Worm (Caenorhabditis elegans): ENCODE data around the gene mif-2.

- TF ChIP-seq unc-62 (GFP tag; optimal IDR thresholded peaks at IDR 0.05) (no peak), alr-1 (tag; optimal IDR thresholded peaks at IDR 0.05; ENCODE audit: borderline replicate concordance) (no peak), dpl-1 (GFP tag; optimal IDR thresholded peaks at IDR 0.05) (no peak), skn-1 (tag; optimal IDR thresholded peaks at IDR 0.05) (no peak), nhr-11 (tag; optimal IDR thresholded peaks at IDR 0.05) (no peak), lin-13 (GFP tag; optimal IDR thresholded peaks at IDR 0.05) (no peak), ztf-11 (tag; optimal IDR thresholded peaks at IDR 0.05) (no peak), lin-15B (tag; optimal IDR thresholded peaks at IDR 0.05) (no peak), elt-2 (tag; optimal IDR thresholded peaks at IDR 0.05) (no peak), nhr-19 (GFP tag; conservative IDR thresholded peaks at IDR 0.05) (no peak), nhr-28 (tag; optimal IDR thresholded peaks at IDR 0.05) (no peak), fos-1 (tag; optimal IDR thresholded peaks at IDR 0.05) (no peak)
These were observed 8.0 kb upstream of the mif-2 start for ce11 chrV:11986078-11986869.
